Fruit fly (Drosophila melanogaster) whole organism, embryonic: ENCODE data around the gene CG11951.

Experiments
- Atf6 ChIP-seq: fragments of 200-800 bp; sonication (Bioruptor generic); IDR thresholded peaks from 2 replicates; pipeline ENCODE4 v1.3.6; 2022; ENCODE audit warnings: missing biosample characterization, missing genetic modification characterization
- Awh ChIP-seq: fragments of 200-800 bp; sonication (Bioruptor generic); IDR thresholded peaks from 2 replicates; pipeline ENCODE4, ENCODE4 v1.3.6; 2022; ENCODE audit warnings: missing biosample characterization, missing genetic modification characterization
- B-H1 ChIP-seq: fragments of 200-800 bp; sonication (Bioruptor generic); IDR thresholded peaks from 3 replicates; pipeline ENCODE4 v1.3.6; 2022; ENCODE audit warnings: missing biosample characterization, missing genetic modification characterization
- CG10147 ChIP-seq: fragments of 200-800 bp; sonication (Bioruptor generic); optimal IDR thresholded peaks from 2 replicates; lab custom pipeline; 2019; ENCODE audit warnings: missing biosample characterization, mild to moderate bottlenecking, missing genetic modification characterization, moderate library complexity
- CG10431 ChIP-seq: fragments of 200-800 bp; sonication (Bioruptor generic); optimal IDR thresholded peaks from 3 replicates; lab custom pipeline; 2018; ENCODE audit warnings: missing biosample characterization, mild to moderate bottlenecking, missing genetic modification characterization
- CG11560 ChIP-seq: fragments of 200-800 bp; sonication (Bioruptor generic); IDR thresholded peaks from 3 replicates; pipeline ENCODE4 v1.3.6; 2022; ENCODE audit warnings: missing biosample characterization, missing genetic modification characterization
- CG12744 ChIP-seq: fragments of 200-800 bp; sonication (Bioruptor generic); optimal IDR thresholded peaks from 2 replicates; lab custom pipeline; 2016; ENCODE audit warnings: missing biosample characterization, missing genetic modification characterization
- CG12942 ChIP-seq: fragments of 200-800 bp; sonication (Bioruptor generic); optimal IDR thresholded peaks from 3 replicates; lab custom pipeline; 2016; ENCODE audit warnings: missing biosample characterization, missing genetic modification characterization
- CG13775 ChIP-seq: fragments of 200-800 bp; sonication (Bioruptor generic); optimal IDR thresholded peaks from 3 replicates; lab custom pipeline; 2017; ENCODE audit warnings: missing biosample characterization, mild to moderate bottlenecking, missing genetic modification characterization
- CG13894 ChIP-seq: fragments of 200-800 bp; sonication (Bioruptor generic); optimal IDR thresholded peaks from 3 replicates; lab custom pipeline; 2018; ENCODE audit warnings: missing biosample characterization, mild to moderate bottlenecking, missing genetic modification characterization, moderate library complexity
- CG14667 ChIP-seq: fragments of 200-800 bp; sonication (Bioruptor generic); IDR thresholded peaks from 2 replicates; pipeline ENCODE4 v1.3.6; 2022; ENCODE audit warnings: missing biosample characterization, missing genetic modification characterization
- CG15601 ChIP-seq: fragments of 200-800 bp; sonication (Bioruptor generic); optimal IDR thresholded peaks from 3 replicates; lab custom pipeline; 2019; ENCODE audit warnings: missing biosample characterization, mild to moderate bottlenecking, missing genetic modification characterization, moderate library complexity
- CG15696 ChIP-seq: fragments of 200-800 bp; sonication (Bioruptor generic); optimal IDR thresholded peaks from 2 replicates; lab custom pipeline; 2019; ENCODE audit warnings: missing biosample characterization, mild to moderate bottlenecking, missing genetic modification characterization, moderate library complexity
- CG17359 ChIP-seq: fragments of 200-800 bp; sonication (Bioruptor generic); optimal IDR thresholded peaks from 3 replicates; lab custom pipeline; 2018; ENCODE audit warnings: missing biosample characterization, mild to moderate bottlenecking, missing genetic modification characterization, moderate library complexity
- CG18262 ChIP-seq: fragments of 200-800 bp; optimal IDR thresholded peaks from 3 replicates; lab custom pipeline; 2019; ENCODE audit warnings: missing biosample characterization, mild to moderate bottlenecking, missing genetic modification characterization, moderate library complexity
- CG18476 ChIP-seq: fragments of 200-800 bp; sonication (Bioruptor generic); optimal IDR thresholded peaks from 2 replicates; lab custom pipeline; 2016; ENCODE audit warnings: missing biosample characterization, mild to moderate bottlenecking, missing genetic modification characterization
- CG2120 ChIP-seq: fragments of 200-800 bp; sonication (Bioruptor generic); optimal IDR thresholded peaks from 3 replicates; lab custom pipeline; 2016; ENCODE audit warnings: missing biosample characterization, missing genetic modification characterization
- CG2712 ChIP-seq: fragments of 200-800 bp; optimal IDR thresholded peaks from 3 replicates; lab custom pipeline; 2019; ENCODE audit warnings: missing biosample characterization, mild to moderate bottlenecking, missing genetic modification characterization, moderate library complexity
- CG30020 ChIP-seq: fragments of 200-800 bp; optimal IDR thresholded peaks from 2 replicates; lab custom pipeline; 2019; ENCODE audit warnings: missing biosample characterization, mild to moderate bottlenecking, missing genetic modification characterization, moderate library complexity
- CG31224 ChIP-seq: fragments of 200-800 bp; sonication (Bioruptor generic); IDR thresholded peaks from 2 replicates; pipeline ENCODE4 v1.3.6; 2022; ENCODE audit warnings: missing biosample characterization, missing genetic modification characterization
- CG32772 ChIP-seq: fragments of 200-800 bp; sonication (Bioruptor generic); IDR thresholded peaks from 2 replicates; pipeline ENCODE4 v1.3.6; 2022; ENCODE audit warnings: missing biosample characterization, missing genetic modification characterization
- CG3407 ChIP-seq: fragments of 200-800 bp; sonication (Bioruptor generic); optimal IDR thresholded peaks from 2 replicates; lab custom pipeline; 2018; ENCODE audit warnings: missing biosample characterization, mild to moderate bottlenecking, missing genetic modification characterization
- CG3726 ChIP-seq: fragments of 200-800 bp; sonication (Bioruptor generic); IDR thresholded peaks from 3 replicates; pipeline ENCODE4, ENCODE4 v1.3.6; 2022; ENCODE audit warnings: missing biosample characterization, missing genetic modification characterization
- CG8359 ChIP-seq: fragments of 200-800 bp; sonication (Bioruptor generic); optimal IDR thresholded peaks from 2 replicates; lab custom pipeline; 2017; ENCODE audit warnings: missing biosample characterization, mild to moderate bottlenecking, missing genetic modification characterization, borderline replicate concordance
- CG9876 ChIP-seq: fragments of 200-800 bp; sonication (Bioruptor generic); optimal IDR thresholded peaks from 2 replicates; lab custom pipeline; 2016; ENCODE audit warnings: missing biosample characterization, missing genetic modification characterization
- Dad ChIP-seq: fragments of 200-800 bp; sonication (Bioruptor generic); optimal IDR thresholded peaks from 3 replicates; lab custom pipeline; 2016; ENCODE audit warnings: missing biosample characterization, missing genetic modification characterization
- Ets65A ChIP-seq: fragments of 200-800 bp; sonication (Bioruptor generic); peaks from one replicate; lab custom pipeline; 2016; ENCODE audit warnings: missing biosample characterization, missing genetic modification characterization
- Fer1 ChIP-seq: fragments of 200-800 bp; sonication (Bioruptor generic); optimal IDR thresholded peaks from 2 replicates; lab custom pipeline; 2017; ENCODE audit warnings: missing biosample characterization, mild to moderate bottlenecking, missing genetic modification characterization
- H15 ChIP-seq: fragments of 200-800 bp; sonication (Bioruptor generic); IDR thresholded peaks from 3 replicates; pipeline ENCODE4 v1.3.6; 2022; ENCODE audit warnings: missing biosample characterization, missing genetic modification characterization
- Med ChIP-seq: fragments of 200-800 bp; sonication (Bioruptor generic); peaks from one replicate; lab custom pipeline; 2016; ENCODE audit warnings: missing biosample characterization, missing genetic modification characterization, mild to moderate bottlenecking, inconsistent platforms, moderate library complexity
- Sin3A ChIP-seq: fragments of >200 bp; optimal IDR thresholded peaks from 2 replicates; lab custom pipeline; 2018
- Ssrp ChIP-seq: fragments of 200-800 bp; sonication (Bioruptor generic); optimal IDR thresholded peaks from 2 replicates; lab custom pipeline; 2018; ENCODE audit warnings: missing biosample characterization, mild to moderate bottlenecking, missing genetic modification characterization, moderate library complexity
- Trl ChIP-seq, 3 experiments: fragments of >200 bp in 2 of 3; fragments of 200-800 bp in 1 of 3; sonication (Bioruptor generic) in 1 of 3; optimal IDR thresholded peaks; 2 replicates in 1 of 3; 3 replicates in 2 of 3; lab custom pipeline; 2016 to 2017; ENCODE audit warnings: missing biosample characterization in 1 of 3, missing genetic modification characterization in 1 of 3
- YL-1 ChIP-seq: fragments of 200-800 bp; sonication (Bioruptor generic); optimal IDR thresholded peaks from 3 replicates; lab custom pipeline; 2017; ENCODE audit warnings: missing biosample characterization, mild to moderate bottlenecking, missing genetic modification characterization
- ac ChIP-seq: fragments of 200-800 bp; sonication (Bioruptor generic); optimal IDR thresholded peaks from 3 replicates; lab custom pipeline; 2017; ENCODE audit warnings: missing biosample characterization, mild to moderate bottlenecking, missing genetic modification characterization
- ap ChIP-seq: fragments of 200-800 bp; sonication (Bioruptor generic); IDR thresholded peaks from 2 replicates; pipeline ENCODE4 v1.3.6; 2022; ENCODE audit warnings: missing biosample characterization, missing genetic modification characterization
- ato ChIP-seq: fragments of 200-800 bp; sonication (Bioruptor generic); IDR thresholded peaks from 2 replicates; pipeline ENCODE4 v1.3.6; 2022; ENCODE audit warnings: missing biosample characterization, missing genetic modification characterization; ENCODE audit not compliant: partially characterized antibody
- corto ChIP-seq: fragments of 200-800 bp; sonication (Bioruptor generic); optimal IDR thresholded peaks from 2 replicates; lab custom pipeline; 2016; ENCODE audit warnings: missing biosample characterization, mild to moderate bottlenecking, missing genetic modification characterization, moderate library complexity
- dmrt11E ChIP-seq: fragments of 200-800 bp; sonication (Bioruptor generic); optimal IDR thresholded peaks from 3 replicates; lab custom pipeline; 2018; ENCODE audit warnings: missing biosample characterization, mild to moderate bottlenecking, missing genetic modification characterization, moderate library complexity
- dmrt99B ChIP-seq: fragments of 200-800 bp; sonication (Bioruptor generic); optimal IDR thresholded peaks from 2 replicates; lab custom pipeline; 2018; ENCODE audit warnings: missing biosample characterization, mild to moderate bottlenecking, missing genetic modification characterization, moderate library complexity
- fd3F ChIP-seq: fragments of 200-800 bp; sonication (Bioruptor generic); optimal IDR thresholded peaks from 2 replicates; lab custom pipeline; 2018; ENCODE audit warnings: missing biosample characterization, mild to moderate bottlenecking, missing genetic modification characterization, moderate library complexity
- ftz-f1 ChIP-seq: fragments of 200-800 bp; sonication (Bioruptor generic); optimal IDR thresholded peaks from 2 replicates; lab custom pipeline; 2016; ENCODE audit warnings: missing biosample characterization, missing genetic modification characterization
- lilli ChIP-seq: fragments of 200-800 bp; sonication (Bioruptor generic); optimal IDR thresholded peaks from 3 replicates; lab custom pipeline; 2016; ENCODE audit warnings: missing biosample characterization, missing genetic modification characterization
- odd ChIP-seq: fragments of 200-800 bp; sonication (Bioruptor generic); optimal IDR thresholded peaks from 2 replicates; lab custom pipeline; 2017; ENCODE audit warnings: missing biosample characterization, mild to moderate bottlenecking, missing genetic modification characterization
- repo ChIP-seq: fragments of 200-800 bp; sonication (Bioruptor generic); optimal IDR thresholded peaks from 2 replicates; lab custom pipeline; 2016; ENCODE audit warnings: missing biosample characterization, missing genetic modification characterization
- so ChIP-seq: fragments of 200-800 bp; sonication (Bioruptor generic); IDR thresholded peaks from 3 replicates; pipeline ENCODE4 v1.3.6; 2022; ENCODE audit warnings: missing biosample characterization, missing genetic modification characterization
- sob ChIP-seq: fragments of 200-800 bp; sonication (Bioruptor generic); IDR thresholded peaks from 2 replicates; pipeline ENCODE4 v1.3.6; 2022; ENCODE audit warnings: missing biosample characterization, missing genetic modification characterization
- sr ChIP-seq: fragments of 200-800 bp; sonication (Bioruptor generic); IDR thresholded peaks from 3 replicates; pipeline ENCODE4 v1.3.6; 2022; ENCODE audit warnings: missing biosample characterization, missing genetic modification characterization
- trem ChIP-seq: fragments of 200-800 bp; optimal IDR thresholded peaks from 3 replicates; lab custom pipeline; 2019; ENCODE audit warnings: missing biosample characterization, mild to moderate bottlenecking, missing genetic modification characterization, moderate library complexity
- unpg ChIP-seq: fragments of 200-800 bp; sonication (Bioruptor generic); optimal IDR thresholded peaks from 3 replicates; lab custom pipeline; 2018; ENCODE audit warnings: missing biosample characterization, mild to moderate bottlenecking, missing genetic modification characterization, moderate library complexity
- zfh2 ChIP-seq: fragments of 200-800 bp; sonication (Bioruptor generic); optimal IDR thresholded peaks from 2 replicates; lab custom pipeline; 2016; ENCODE audit warnings: missing biosample characterization, missing genetic modification characterization

The CG11951 gene

DNA sequence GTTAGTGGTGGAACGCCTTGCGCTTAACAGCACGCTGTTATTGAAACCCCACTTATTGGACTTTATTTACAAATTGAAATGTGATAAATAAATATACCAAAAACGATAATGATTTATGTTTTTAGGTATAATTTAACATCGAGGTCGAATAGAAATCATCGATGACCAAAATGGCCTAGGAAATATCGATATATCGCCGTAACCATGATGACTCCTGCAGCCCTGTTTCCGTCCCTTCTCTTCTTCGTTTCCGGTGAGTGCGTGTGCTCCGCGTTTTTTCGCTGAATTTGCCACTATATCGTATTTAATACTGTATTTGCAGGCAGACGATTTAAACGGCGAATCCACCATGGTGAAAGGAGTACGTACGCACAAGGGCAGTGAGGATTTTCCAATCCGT, 18.6 kb downstream of the CG11951 start, which contains the start of gene eEF1gamma:
Gene eEF1gamma, plus strand, starts transcription at position 225 of the 400 bp plus-strand sequence.
- TF ChIP-seq sob (GFP tag; lab: Robert Waterston, UW) (peak; percentile 97), CG15601 (tag; lab: Kevin White, UChicago) (peak; percentile 92), CG3726 (GFP tag; lab: Robert Waterston, UW) (peak; percentile 87), CG17359 (tag; lab: Kevin White, UChicago) (peak; percentile 92), Trl (optimal IDR thresholded peaks at IDR 0.05; lab: Kevin White, UChicago) (no peak), Trl (GFP tag; optimal IDR thresholded peaks at IDR 0.05; lab: Kevin White, UChicago) (peak; percentile 95), CG30020 (tag; lab: Kevin White, UChicago) (peak; percentile 75), CG2120 (GFP tag; lab: Kevin White, UChicago) (peak; percentile 85), CG15696 (tag; lab: Kevin White, UChicago) (peak; percentile 77), odd (GFP tag; lab: Kevin White, UChicago) (peak; percentile 97), zfh2 (GFP tag; lab: Kevin White, UChicago) (peak; percentile 87), ap (GFP tag; lab: Robert Waterston, UW) (peak; percentile 94), ftz-f1 (peak; percentile 83), fd3F (GFP tag; lab: Kevin White, UChicago) (peak; percentile 93), Dad (peak; percentile 95), CG3407 (GFP tag; lab: Kevin White, UChicago) (peak; percentile 94), CG10431 (peak; percentile 95), unpg (GFP tag; lab: Kevin White, UChicago) (peak; percentile 94), Atf6 (GFP tag; lab: Robert Waterston, UW) (peak; percentile 94), CG18262 (tag; lab: Kevin White, UChicago) (peak; percentile 88), corto (GFP tag; lab: Kevin White, UChicago) (no peak), Sin3A (peak; percentile 60), Ets65A (GFP tag; lab: Kevin White, UChicago) (peak; percentile 99), CG13775 (GFP tag; lab: Kevin White, UChicago) (peak; percentile 99), CG9876 (GFP tag; lab: Kevin White, UChicago) (peak; percentile 96), Fer1 (GFP tag; lab: Kevin White, UChicago) (peak; percentile 97), H15 (peak; percentile 96), CG2712 (tag; lab: Kevin White, UChicago) (peak; percentile 91), Med (GFP tag; lab: Kevin White, UChicago) (peak; percentile 100), CG14667 (peak; percentile 83), CG31224 (GFP tag; lab: Robert Waterston, UW) (peak; percentile 88), repo (GFP tag; lab: Kevin White, UChicago) (peak; percentile 95), CG13894 (tag; lab: Kevin White, UChicago) (peak; percentile 91), B-H1 (GFP tag; lab: Robert Waterston, UW) (peak; percentile 81), Awh (peak; percentile 96), CG8359 (GFP tag; lab: Kevin White, UChicago) (peak; percentile 92), CG32772 (GFP tag; lab: Robert Waterston, UW) (peak; percentile 89), sr (GFP tag; lab: Robert Waterston, UW) (peak; percentile 96), YL-1 (peak; percentile 99), CG11560 (tag; lab: Robert Waterston, UW) (peak; percentile 69; the same call in 1 of the 3 replicates), ato (GFP tag; lab: Robert Waterston, UW) (peak; percentile 89), trem (tag; lab: Kevin White, UChicago) (peak; percentile 90), Ssrp (tag; lab: Kevin White, UChicago) (peak; percentile 81), CG12942 (GFP tag; lab: Kevin White, UChicago) (peak; percentile 86), dmrt11E (tag; lab: Kevin White, UChicago) (peak; percentile 91), dmrt99B (peak; percentile 89), lilli (GFP tag; lab: Kevin White, UChicago) (peak; percentile 91), so (peak; percentile 96), ac (GFP tag; lab: Kevin White, UChicago) (peak; percentile 92), CG18476 (GFP tag; lab: Kevin White, UChicago) (peak; percentile 89), CG12744 (GFP tag; lab: Kevin White, UChicago) (peak; percentile 95), CG10147 (GFP tag; lab: Kevin White, UChicago) (peak; percentile 93)
